Worm (Caenorhabditis elegans) whole organism, L2 larva: ENCODE measurements around the gene B0228.9.

ENCODE experiments used
- fos-1 ChIP-seq: fragments of 150-350 bp; optimal IDR thresholded peaks from 2 replicates; lab custom pipeline; 2014; ENCODE audit warnings: missing biosample characterization, missing genetic modification characterization
- snpc-4 ChIP-seq: fragments of 150-350 bp; optimal IDR thresholded peaks from 2 replicates; lab custom pipeline; 2014; ENCODE audit warnings: missing biosample characterization, missing genetic modification characterization

- TF ChIP-seq fos-1 (tag; lab: Kevin White, UChicago) (no peak), snpc-4 (tag; lab: Kevin White, UChicago) (no peak)
Measured at ce11 chrII:7795299-7795698, 31.8 kb upstream of the B0228.9 start.
